Worm (Caenorhabditis elegans): ENCODE measurements around the gene gei-6.
A peak's percentile ranks its signal among the peaks of the same experiment; 100 is the strongest.

DNA sequence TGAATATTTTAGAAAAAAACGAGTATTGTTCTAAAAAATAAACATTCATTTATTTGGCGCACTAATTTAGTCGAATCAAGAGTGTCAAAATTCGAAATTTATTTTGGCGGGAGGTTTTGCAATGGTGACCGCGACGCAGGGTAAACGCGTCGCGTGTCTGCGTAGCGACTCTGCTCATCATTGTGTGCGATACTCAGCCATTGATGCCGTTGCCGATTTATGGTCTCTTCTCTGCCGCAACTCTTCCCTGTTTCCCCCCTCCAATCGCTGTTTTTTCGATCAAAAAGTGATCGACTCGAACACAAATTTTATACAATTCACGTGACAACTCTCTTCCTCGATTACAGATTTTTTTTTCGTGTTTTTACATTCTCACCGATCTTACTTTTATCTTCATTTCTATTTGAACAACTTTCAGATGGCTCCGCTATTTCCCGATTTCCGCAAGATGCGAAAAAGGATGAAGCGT is 34.1 kb downstream of the gei-6 start, which contains the start of gene F09G2.2:
- TF ChIP-seq ceh-82 (tag; optimal IDR thresholded peaks at IDR 0.05) = peak; percentile 2
- TF ChIP-seq nhr-237 (tag; optimal IDR thresholded peaks at IDR 0.05) = no peak

Data from whole organism, L3 larva.